Worm (Caenorhabditis elegans): Measurements from ENCODE around the gene cnnm-5.
A peak's percentile ranks its signal among the peaks of the same experiment; 100 is the strongest.

The cnnm-5 gene

ce11 chrIII:3797180-3798026 lies 31.6 kb downstream of the cnnm-5 start (continued):
- TF ChIP-seq nhr-12 (tag; optimal IDR thresholded peaks at IDR 0.05) = no peak
- TF ChIP-seq nhr-20 (tag; optimal IDR thresholded peaks at IDR 0.05) = peak; percentile 53
- TF ChIP-seq blmp-1 (tag; optimal IDR thresholded peaks at IDR 0.05) = peak; percentile 98
- TF ChIP-seq lin-39 (tag; optimal IDR thresholded peaks at IDR 0.05) = no peak
- TF ChIP-seq aly-2 (tag; optimal IDR thresholded peaks at IDR 0.05) = no peak
- no peak for TF ChIP-seq nhr-76 (tag; optimal IDR thresholded peaks at IDR 0.05)
- no peak for TF ChIP-seq swsn-7 (tag; optimal IDR thresholded peaks at IDR 0.05)
- no peak for TF ChIP-seq snpc-4 (tag; optimal IDR thresholded peaks at IDR 0.05)
- no peak for TF ChIP-seq C34B4.2 (tag; optimal IDR thresholded peaks at IDR 0.05)
- TF ChIP-seq ceh-63 (GFP tag; optimal IDR thresholded peaks at IDR 0.05) = no peak
- no peak for TF ChIP-seq fos-1 (tag; optimal IDR thresholded peaks at IDR 0.05)
- no peak for TF ChIP-seq mef-2 (tag; optimal IDR thresholded peaks at IDR 0.05)
- peak; percentile 9 for TF ChIP-seq nhr-47 (tag; optimal IDR thresholded peaks at IDR 0.05)
- no peak for TF ChIP-seq hlh-17 (GFP tag; optimal IDR thresholded peaks at IDR 0.05; ENCODE audit: borderline replicate concordance)
- no peak for TF ChIP-seq vab-15 (tag; optimal IDR thresholded peaks at IDR 0.05)
- TF ChIP-seq unc-30 (tag; optimal IDR thresholded peaks at IDR 0.05) = no peak
- TF ChIP-seq pqm-1 (tag; optimal IDR thresholded peaks at IDR 0.05) = no peak
- no peak for TF ChIP-seq ztf-11 (tag; optimal IDR thresholded peaks at IDR 0.05)
- TF ChIP-seq mab-9 (GFP tag; IDR thresholded peaks at IDR 0.05) = no peak
- no peak for TF ChIP-seq dsc-1 (tag; optimal IDR thresholded peaks at IDR 0.05)
- no peak for TF ChIP-seq isw-1 (GFP tag; IDR thresholded peaks at IDR 0.05)
- TF ChIP-seq sox-4 (tag; optimal IDR thresholded peaks at IDR 0.05) = no peak
- no peak for TF ChIP-seq efl-3 (GFP tag; optimal IDR thresholded peaks at IDR 0.05)
- TF ChIP-seq rnt-1 (tag; optimal IDR thresholded peaks at IDR 0.05) = peak; percentile 33
- TF ChIP-seq snu-23 (GFP tag; optimal IDR thresholded peaks at IDR 0.05) = peak; percentile 49
- no peak for TF ChIP-seq nhr-84 (tag; optimal IDR thresholded peaks at IDR 0.05)
- no peak for TF ChIP-seq sptf-1 (tag; optimal IDR thresholded peaks at IDR 0.05)
- TF ChIP-seq unc-62 (GFP tag; optimal IDR thresholded peaks at IDR 0.05) = no peak
- peak; percentile 12 for TF ChIP-seq xbp-1 (tag; optimal IDR thresholded peaks at IDR 0.05)
- TF ChIP-seq egl-13 (tag; optimal IDR thresholded peaks at IDR 0.05) = no peak
- TF ChIP-seq fkh-4 (tag; optimal IDR thresholded peaks at IDR 0.05; ENCODE audit: borderline replicate concordance) = no peak
- TF ChIP-seq ceh-88 (GFP tag; IDR thresholded peaks at IDR 0.05) = no peak
- TF ChIP-seq lir-3 (tag; optimal IDR thresholded peaks at IDR 0.05; ENCODE audit: poor library complexity) = no peak
- no peak for TF ChIP-seq fkh-10 (GFP tag; optimal IDR thresholded peaks at IDR 0.05)
- peak in 1 of 2 experiments; percentile 38 for TF ChIP-seq lin-35 (GFP tag; optimal IDR thresholded peaks at IDR 0.05)
- TF ChIP-seq sup-37 (GFP tag; optimal IDR thresholded peaks at IDR 0.05) = no peak
- peak in 1 of 2 experiments; percentile 74 for TF ChIP-seq mdl-1 (tag; optimal IDR thresholded peaks at IDR 0.05)
- TF ChIP-seq tbx-2 (tag; optimal IDR thresholded peaks at IDR 0.05) = no peak
- peak in 2 of 6 experiments; percentile 1 to 20 for TF ChIP-seq elt-3 (tag; optimal IDR thresholded peaks at IDR 0.05)
- TF ChIP-seq zip-4 (GFP tag; optimal IDR thresholded peaks at IDR 0.05) = no peak
- no peak for TF ChIP-seq nhr-237 (tag; optimal IDR thresholded peaks at IDR 0.05)
- peak in 1 of 3 experiments; percentile 30 for TF ChIP-seq dpl-1 (GFP tag; optimal IDR thresholded peaks at IDR 0.05)
- peak; percentile 70 for TF ChIP-seq lin-14 (GFP tag; optimal IDR thresholded peaks at IDR 0.05)

Data from whole organism, L1 larva.